Fruit fly (Drosophila melanogaster) whole organism, embryonic: ENCODE results near the gene rho-4.

Experiments used
- Aef1 ChIP-seq: fragments of 200-800 bp; sonication (Bioruptor generic); IDR thresholded peaks from 3 replicates; pipeline ENCODE4 v1.3.6; 2022; ENCODE audit warnings: missing biosample characterization, missing genetic modification characterization
- Asciz ChIP-seq: fragments of 200-800 bp; sonication (Bioruptor generic); optimal IDR thresholded peaks from 2 replicates; lab custom pipeline; 2017; ENCODE audit warnings: missing biosample characterization, mild to moderate bottlenecking, missing genetic modification characterization, missing genetic modification reagents
- CG10147 ChIP-seq: fragments of 200-800 bp; sonication (Bioruptor generic); optimal IDR thresholded peaks from 2 replicates; lab custom pipeline; 2019; ENCODE audit warnings: missing biosample characterization, mild to moderate bottlenecking, missing genetic modification characterization, moderate library complexity
- CG10543 ChIP-seq: fragments of 200-800 bp; sonication (Bioruptor generic); optimal IDR thresholded peaks from 3 replicates; lab custom pipeline; 2017; ENCODE audit warnings: missing biosample characterization, mild to moderate bottlenecking, missing genetic modification characterization, moderate library complexity
- CG11093 ChIP-seq: fragments of 200-800 bp; sonication (Bioruptor generic); IDR thresholded peaks from 3 replicates; pipeline ENCODE4 v1.3.6; 2022; ENCODE audit warnings: missing biosample characterization, missing genetic modification characterization
- CG12236 ChIP-seq: fragments of 200-800 bp; sonication (Bioruptor generic); optimal IDR thresholded peaks from 2 replicates; lab custom pipeline; 2016; ENCODE audit warnings: missing biosample characterization, missing genetic modification characterization
- CG12769 ChIP-seq: fragments of 200-800 bp; sonication (Bioruptor generic); optimal IDR thresholded peaks from 2 replicates; lab custom pipeline; 2019; ENCODE audit warnings: missing biosample characterization, mild to moderate bottlenecking, missing genetic modification characterization, moderate library complexity
- CG14014 ChIP-seq: fragments of 200-800 bp; sonication (Bioruptor generic); IDR thresholded peaks from 2 replicates; pipeline ENCODE4 v1.3.6; 2022; ENCODE audit warnings: missing biosample characterization, missing genetic modification characterization
- CG17829 ChIP-seq: fragments of 200-800 bp; optimal IDR thresholded peaks from 2 replicates; lab custom pipeline; 2019; ENCODE audit warnings: missing biosample characterization, mild to moderate bottlenecking, missing genetic modification characterization, moderate library complexity
- CG17912 ChIP-seq: fragments of 200-800 bp; sonication (Bioruptor generic); optimal IDR thresholded peaks from 2 replicates; lab custom pipeline; 2018; ENCODE audit warnings: missing biosample characterization, mild to moderate bottlenecking, missing genetic modification characterization
- CG34376 ChIP-seq: fragments of 200-800 bp; sonication (Bioruptor generic); optimal IDR thresholded peaks from 2 replicates; lab custom pipeline; 2018; ENCODE audit warnings: missing biosample characterization, mild to moderate bottlenecking, missing genetic modification characterization
- CG3838 ChIP-seq: fragments of 200-800 bp; sonication (Bioruptor generic); optimal IDR thresholded peaks from 3 replicates; lab custom pipeline; 2016; ENCODE audit warnings: missing biosample characterization, missing genetic modification characterization
- CG4707 ChIP-seq: fragments of 200-800 bp; sonication (Bioruptor generic); optimal IDR thresholded peaks from 2 replicates; lab custom pipeline; 2018; ENCODE audit warnings: missing biosample characterization, mild to moderate bottlenecking, missing genetic modification characterization, moderate library complexity
- CG5953 ChIP-seq: fragments of 200-800 bp; sonication (Bioruptor generic); IDR thresholded peaks from 2 replicates; pipeline ENCODE4 v1.3.6; 2022; ENCODE audit warnings: missing biosample characterization, missing genetic modification characterization
- CG6272 ChIP-seq: fragments of 200-800 bp; sonication (Bioruptor generic); IDR thresholded peaks from 2 replicates; pipeline ENCODE4 v1.3.6; 2022; ENCODE audit warnings: missing biosample characterization, missing genetic modification characterization
- CG7357 ChIP-seq: fragments of 200-800 bp; sonication (Bioruptor generic); IDR thresholded peaks from 3 replicates; pipeline ENCODE4 v1.3.6; 2022; ENCODE audit warnings: missing biosample characterization, missing genetic modification characterization
- CG7786 ChIP-seq: fragments of 200-800 bp; sonication (Bioruptor generic); optimal IDR thresholded peaks from 2 replicates; lab custom pipeline; 2016; ENCODE audit warnings: missing biosample characterization, missing genetic modification characterization
- CG8089 ChIP-seq: fragments of 200-800 bp; sonication (Bioruptor generic); optimal IDR thresholded peaks from 3 replicates; lab custom pipeline; 2016; ENCODE audit warnings: missing biosample characterization, missing genetic modification characterization
- CG8359 ChIP-seq: fragments of 200-800 bp; sonication (Bioruptor generic); optimal IDR thresholded peaks from 2 replicates; lab custom pipeline; 2017; ENCODE audit warnings: missing biosample characterization, mild to moderate bottlenecking, missing genetic modification characterization, borderline replicate concordance
- CG8765 ChIP-seq: fragments of 200-800 bp; sonication (Bioruptor generic); IDR thresholded peaks from 2 replicates; pipeline ENCODE4 v1.3.6; 2022; ENCODE audit warnings: missing biosample characterization, missing genetic modification characterization
- CG8924 ChIP-seq: fragments of 200-800 bp; optimal IDR thresholded peaks from 3 replicates; lab custom pipeline; 2019; ENCODE audit warnings: missing biosample characterization, mild to moderate bottlenecking, missing genetic modification characterization, moderate library complexity
- CG9797 ChIP-seq: fragments of 200-800 bp; sonication (Bioruptor generic); optimal IDR thresholded peaks from 3 replicates; lab custom pipeline; 2018; ENCODE audit warnings: missing biosample characterization, mild to moderate bottlenecking, missing genetic modification characterization
- Camta ChIP-seq: fragments of 200-800 bp; sonication (Bioruptor generic); optimal IDR thresholded peaks from 2 replicates; lab custom pipeline; 2016; ENCODE audit warnings: missing biosample characterization, missing genetic modification characterization
- Dek ChIP-seq: fragments of 200-800 bp; sonication (Bioruptor generic); optimal IDR thresholded peaks from 3 replicates; lab custom pipeline; 2019; ENCODE audit warnings: missing biosample characterization, mild to moderate bottlenecking, missing genetic modification characterization, moderate library complexity
- Dref ChIP-seq: fragments of 200-800 bp; sonication (Bioruptor generic); IDR thresholded peaks from 2 replicates; pipeline ENCODE4 v1.3.6; 2022; ENCODE audit warnings: missing biosample characterization, missing genetic modification characterization
- Drgx ChIP-seq: fragments of 200-800 bp; sonication (Bioruptor generic); IDR thresholded peaks from 2 replicates; pipeline ENCODE4 v1.3.6; 2022; ENCODE audit warnings: missing biosample characterization, missing genetic modification characterization
- Eip74EF ChIP-seq, 2 experiments: fragments of 200-800 bp in 1 of 2; fragments of >200 bp in 1 of 2; sonication (Bioruptor generic) in 1 of 2; optimal IDR thresholded peaks; 2 replicates each; lab custom pipeline; 2017 to 2019; ENCODE audit warnings: missing biosample characterization in 2 of 2, missing genetic modification characterization in 2 of 2, mild to moderate bottlenecking in 1 of 2, moderate library complexity in 1 of 2
- HmgD ChIP-seq: fragments of 200-800 bp; sonication (Bioruptor generic); optimal IDR thresholded peaks from 3 replicates; lab custom pipeline; 2016; ENCODE audit warnings: missing biosample characterization, missing genetic modification characterization
- HmgZ ChIP-seq: fragments of 200-800 bp; sonication (Bioruptor generic); optimal IDR thresholded peaks from 2 replicates; lab custom pipeline; 2018; ENCODE audit warnings: missing biosample characterization, mild to moderate bottlenecking, missing genetic modification characterization
- Mes4 ChIP-seq: fragments of 200-800 bp; sonication (Bioruptor generic); optimal IDR thresholded peaks from 2 replicates; lab custom pipeline; 2016; ENCODE audit warnings: missing biosample characterization, missing genetic modification characterization
- NfI ChIP-seq: fragments of 200-800 bp; sonication (Bioruptor generic); optimal IDR thresholded peaks from 3 replicates; lab custom pipeline; 2018; ENCODE audit warnings: missing biosample characterization, mild to moderate bottlenecking, missing genetic modification characterization, moderate library complexity
- PHDP ChIP-seq: fragments of 200-800 bp; sonication (Bioruptor generic); optimal IDR thresholded peaks from 3 replicates; lab custom pipeline; 2018; ENCODE audit warnings: missing biosample characterization, mild to moderate bottlenecking, missing genetic modification characterization, moderate library complexity
- al ChIP-seq: fragments of 200-800 bp; sonication (Bioruptor generic); IDR thresholded peaks from 2 replicates; pipeline ENCODE4 v1.3.6; 2022; ENCODE audit warnings: missing biosample characterization, missing genetic modification characterization
- az2 ChIP-seq: fragments of 200-800 bp; sonication (Bioruptor generic); optimal IDR thresholded peaks from 3 replicates; lab custom pipeline; 2016; ENCODE audit warnings: missing biosample characterization, missing genetic modification characterization
- bcd ChIP-seq: fragments of 200-800 bp; sonication (Bioruptor generic); optimal IDR thresholded peaks from 2 replicates; lab custom pipeline; 2017; ENCODE audit warnings: missing biosample characterization, mild to moderate bottlenecking, missing genetic modification characterization
- caup ChIP-seq: fragments of 200-800 bp; sonication (Bioruptor generic); optimal IDR thresholded peaks from 3 replicates; lab custom pipeline; 2017; ENCODE audit warnings: missing biosample characterization, mild to moderate bottlenecking, missing genetic modification characterization, moderate library complexity; ENCODE audit not compliant: severe bottlenecking
- fd96Cb ChIP-seq: fragments of 200-800 bp; sonication (Bioruptor generic); optimal IDR thresholded peaks from 2 replicates; lab custom pipeline; 2018; ENCODE audit warnings: missing biosample characterization, mild to moderate bottlenecking, missing genetic modification characterization, moderate library complexity
- grau ChIP-seq: fragments of 200-800 bp; optimal IDR thresholded peaks from 3 replicates; lab custom pipeline; 2019; ENCODE audit warnings: missing biosample characterization, mild to moderate bottlenecking, missing genetic modification characterization, moderate library complexity
- jumu ChIP-seq: fragments of 200-800 bp; sonication (Bioruptor generic); optimal IDR thresholded peaks from 3 replicates; lab custom pipeline; 2016; ENCODE audit warnings: missing biosample characterization, missing genetic modification characterization
- lab ChIP-seq: fragments of 200-800 bp; sonication (Bioruptor generic); optimal IDR thresholded peaks from 3 replicates; lab custom pipeline; 2017; ENCODE audit warnings: missing biosample characterization, missing genetic modification characterization, mild to moderate bottlenecking, moderate library complexity, missing genetic modification reagents
- pho ChIP-seq: fragments of 200-800 bp; sonication (Bioruptor generic); optimal IDR thresholded peaks from 2 replicates; lab custom pipeline; 2016; ENCODE audit warnings: missing biosample characterization, missing genetic modification characterization
- phol ChIP-seq: fragments of 200-800 bp; sonication (Bioruptor generic); optimal IDR thresholded peaks from 3 replicates; lab custom pipeline; 2018; ENCODE audit warnings: missing biosample characterization, mild to moderate bottlenecking, missing genetic modification characterization, moderate library complexity
- pzg ChIP-seq: fragments of 200-800 bp; sonication (Bioruptor generic); optimal IDR thresholded peaks from 3 replicates; lab custom pipeline; 2018; ENCODE audit warnings: missing biosample characterization, mild to moderate bottlenecking, missing genetic modification characterization, moderate library complexity
- run ChIP-seq: fragments of 200-800 bp; sonication (Bioruptor generic); optimal IDR thresholded peaks from 3 replicates; lab custom pipeline; 2018; ENCODE audit warnings: missing biosample characterization, mild to moderate bottlenecking, missing genetic modification characterization
- sna ChIP-seq: fragments of 200-800 bp; sonication (Bioruptor generic); IDR thresholded peaks from 2 replicates; pipeline ENCODE4 v1.3.6; 2022; ENCODE audit warnings: missing biosample characterization, missing genetic modification characterization; ENCODE audit not compliant: partially characterized antibody
- ssp ChIP-seq: fragments of 200-800 bp; sonication (Bioruptor generic); IDR thresholded peaks from 2 replicates; pipeline ENCODE4 v1.3.6; 2022; ENCODE audit warnings: missing biosample characterization, missing genetic modification characterization
- stc ChIP-seq: fragments of 200-800 bp; sonication (Bioruptor generic); IDR thresholded peaks from 2 replicates; pipeline ENCODE4 v1.3.6; 2022; ENCODE audit warnings: missing biosample characterization, missing genetic modification characterization
- wor ChIP-seq: fragments of 200-800 bp; sonication (Bioruptor generic); IDR thresholded peaks from 2 replicates; pipeline ENCODE4 v1.3.6; 2022; ENCODE audit warnings: missing biosample characterization, missing genetic modification characterization

The rho-4 gene

dm6 chrX:11622649-11623425 is 23.2 kb downstream of the rho-4 start (continued):
- TF ChIP-seq CG17912 (GFP tag; lab: Kevin White, UChicago): no peak
- TF ChIP-seq Drgx (GFP tag; lab: Robert Waterston, UW): peak; percentile 93
- peak; percentile 72 for TF ChIP-seq CG8924
- TF ChIP-seq CG14014: peak; percentile 87
- TF ChIP-seq CG11093 (GFP tag; lab: Robert Waterston, UW): peak; percentile 23; the same call in 1 of the 3 replicates
- TF ChIP-seq CG12769 (tag; lab: Kevin White, UChicago): peak; percentile 77
- peak; percentile 6 for TF ChIP-seq HmgD (GFP tag; lab: Kevin White, UChicago)
- peak; percentile 54 for TF ChIP-seq CG17829
- peak; percentile 85 for TF ChIP-seq lab (GFP tag; lab: Kevin White, UChicago)
- peak; percentile 54 for TF ChIP-seq wor (GFP tag; lab: Robert Waterston, UW)
- TF ChIP-seq CG7357 (GFP tag; lab: Robert Waterston, UW): 0 out of 3 replicates have a peak, but pooled peaks have one; percentile 28
- peak; percentile 44 for TF ChIP-seq ssp
- no peak for TF ChIP-seq pzg
- TF ChIP-seq CG8765 (GFP tag; lab: Robert Waterston, UW): peak; percentile 13; the same call in 1 of the 2 replicates
- TF ChIP-seq Mes4 (GFP tag; lab: Kevin White, UChicago): peak; percentile 61
- TF ChIP-seq CG8089 (GFP tag; lab: Kevin White, UChicago): peak; percentile 71
- TF ChIP-seq CG6272 (GFP tag; lab: Robert Waterston, UW): peak; percentile 43; the same call in 1 of the 2 replicates
- TF ChIP-seq run: peak; percentile 24
- TF ChIP-seq sna (GFP tag; lab: Robert Waterston, UW): no peak
- peak; percentile 23 for TF ChIP-seq CG3838 (GFP tag; lab: Kevin White, UChicago)
- TF ChIP-seq Aef1 (GFP tag; lab: Robert Waterston, UW): peak; percentile 81
- TF ChIP-seq CG9797: no peak
- peak; percentile 58 for TF ChIP-seq az2 (GFP tag; lab: Kevin White, UChicago)
- TF ChIP-seq phol: peak; percentile 61
- peak; percentile 77 for TF ChIP-seq grau (tag; lab: Kevin White, UChicago)
- TF ChIP-seq Asciz (GFP tag; lab: Kevin White, UChicago): peak; percentile 44
- peak; percentile 75 for TF ChIP-seq CG10147 (GFP tag; lab: Kevin White, UChicago)
- TF ChIP-seq CG7786 (GFP tag; lab: Kevin White, UChicago): peak; percentile 62
- TF ChIP-seq CG12236 (GFP tag; lab: Kevin White, UChicago): peak; percentile 49
- no peak for TF ChIP-seq jumu (GFP tag; lab: Kevin White, UChicago)
- peak; percentile 68 for TF ChIP-seq pho (GFP tag; lab: Kevin White, UChicago)
- peak in 1 of 2 experiments; percentile 57 for TF ChIP-seq Eip74EF (GFP tag; optimal IDR thresholded peaks at IDR 0.05; lab: Kevin White, UChicago)
- TF ChIP-seq CG10543: no peak
- TF ChIP-seq Dek (tag; lab: Kevin White, UChicago): peak; percentile 70
- TF ChIP-seq Camta (GFP tag; lab: Kevin White, UChicago): no peak
- peak; percentile 67 for TF ChIP-seq al (GFP tag; lab: Robert Waterston, UW)
- peak; percentile 70 for TF ChIP-seq caup (GFP tag; lab: Kevin White, UChicago)
- TF ChIP-seq stc (GFP tag; lab: Robert Waterston, UW): peak; percentile 83
- peak; percentile 5 for TF ChIP-seq CG4707 (GFP tag; lab: Kevin White, UChicago)
- TF ChIP-seq PHDP (tag; lab: Kevin White, UChicago): peak; percentile 75
- TF ChIP-seq CG5953 (GFP tag; lab: Robert Waterston, UW): peak; percentile 46; the same call in 1 of the 2 replicates
- TF ChIP-seq HmgZ (tag; lab: Kevin White, UChicago): peak; percentile 59
- peak; percentile 75 for TF ChIP-seq NfI (GFP tag; lab: Kevin White, UChicago)
- TF ChIP-seq CG34376: peak; percentile 21
- TF ChIP-seq bcd (GFP tag; lab: Kevin White, UChicago): peak; percentile 37
- no peak for TF ChIP-seq Dref (GFP tag; lab: Robert Waterston, UW)
- TF ChIP-seq CG8359 (GFP tag; lab: Kevin White, UChicago): peak; percentile 7
- TF ChIP-seq fd96Cb: peak; percentile 67
